Fruit fly (Drosophila melanogaster): Measurements from ENCODE around the gene Gr93c.

- no peak for TF ChIP-seq CG8478 (optimal IDR thresholded peaks at IDR 0.05)
- no peak for TF ChIP-seq CTCF (optimal IDR thresholded peaks at IDR 0.05)
Observed at dm6 chr3R:21836614-21837013, 8.5 kb downstream of the Gr93c start.
